Worm (Caenorhabditis elegans) whole organism, L4 larva: Measurements from ENCODE around the gene F09E10.5.

Experiments used
- D1046.2 ChIP-seq: fragments of 200-800 bp; sonication (Bioruptor generic); IDR thresholded peaks from 2 replicates; pipeline ENCODE4 v1.3.6; 2022; ENCODE audit warnings: missing genetic modification characterization, missing compliant biosample characterization
- F37D6.2 ChIP-seq: sonication (generic microtip); optimal IDR thresholded peaks from 2 replicates; lab custom pipeline; 2016; ENCODE audit warnings: mild to moderate bottlenecking, missing genetic modification characterization, missing compliant biosample characterization
- F44E2.7 ChIP-seq: fragments of 200-800 bp; sonication (Bioruptor generic); IDR thresholded peaks from 2 replicates; pipeline ENCODE4 v2.1.2; 2022; ENCODE audit warnings: missing genetic modification characterization, missing compliant biosample characterization
- F49E8.2 ChIP-seq: sonication (generic microtip); optimal IDR thresholded peaks from 2 replicates; lab custom pipeline; 2016; ENCODE audit warnings: missing compliant biosample characterization, mild to moderate bottlenecking, missing genetic modification characterization, borderline replicate concordance
- R02D3.7 ChIP-seq: fragments of 150-350 bp; sonication (generic microtip); optimal IDR thresholded peaks from 3 replicates; lab custom pipeline; 2014; ENCODE audit warnings: missing biosample characterization, missing genetic modification characterization
- Y105C5A.15 ChIP-seq: fragments of 200-800 bp; sonication (Bioruptor generic); IDR thresholded peaks from 2 replicates; pipeline ENCODE4 v1.3.6; 2022; ENCODE audit warnings: missing genetic modification characterization, missing compliant biosample characterization
- Y48G9A.11 ChIP-seq: fragments of 200-800 bp; sonication (Bioruptor generic); IDR thresholded peaks from 2 replicates; pipeline ENCODE4 v1.3.6; 2022; ENCODE audit warnings: missing genetic modification reagents, missing genetic modification characterization, missing compliant biosample characterization
- Y5F2A.4 ChIP-seq: fragments of 200-800 bp; sonication (Bioruptor generic); optimal IDR thresholded peaks from 2 replicates; lab custom pipeline; 2018; ENCODE audit warnings: mild to moderate bottlenecking, missing genetic modification characterization, missing compliant biosample characterization
- Y75B8A.6 ChIP-seq: fragments of 200-800 bp; sonication (Bioruptor generic); IDR thresholded peaks from 2 replicates; pipeline ENCODE4 v1.3.6; 2022; ENCODE audit warnings: missing genetic modification reagents, missing genetic modification characterization, missing compliant biosample characterization
- aha-1 ChIP-seq: fragments of 150-350 bp; peaks from one replicate; lab custom pipeline; 2014; ENCODE audit warnings: missing biosample characterization, missing genetic modification characterization
- ama-1 ChIP-seq: fragments of 150-350 bp; optimal IDR thresholded peaks from 2 replicates; lab custom pipeline; 2014; ENCODE audit warnings: inconsistent platforms, mixed read lengths
- arid-1 ChIP-seq: fragments of 200-800 bp; sonication (Bioruptor generic); conservative IDR thresholded peaks from 2 replicates; pipeline ENCODE4 v1.3.6; 2022; ENCODE audit warnings: missing genetic modification reagents, missing genetic modification characterization, missing compliant biosample characterization
- attf-4 ChIP-seq: sonication (generic microtip); optimal IDR thresholded peaks from 3 replicates; lab custom pipeline; 2017; ENCODE audit warnings: missing biosample characterization, missing genetic modification characterization
- ceh-44 ChIP-seq: fragments of 200-800 bp; sonication (Bioruptor generic); IDR thresholded peaks from 2 replicates; pipeline ENCODE4 v1.3.6; 2022; ENCODE audit warnings: missing genetic modification reagents, missing genetic modification characterization, missing compliant biosample characterization
- ceh-82 ChIP-seq: sonication (generic microtip); optimal IDR thresholded peaks from 2 replicates; lab custom pipeline; 2017; ENCODE audit warnings: missing biosample characterization, missing genetic modification characterization
- daf-16 ChIP-seq, 3 experiments: sonication (generic microtip); optimal IDR thresholded peaks; 2 replicates each; lab custom pipeline; 2016 to 2017; ENCODE audit warnings: missing genetic modification characterization in 3 of 3, missing genetic modification reagents in 3 of 3, mild to moderate bottlenecking in 2 of 3, missing compliant biosample characterization in 2 of 3, missing biosample characterization in 1 of 3, moderate library complexity in 1 of 3
- daf-8 ChIP-seq: fragments of 200-800 bp; sonication (Bioruptor generic); IDR thresholded peaks from 2 replicates; pipeline ENCODE4 v1.3.6; 2022; ENCODE audit warnings: missing genetic modification characterization, missing compliant biosample characterization
- dpl-1 ChIP-seq: fragments of 150-350 bp; optimal IDR thresholded peaks from 2 replicates; lab custom pipeline; 2014; ENCODE audit warnings: missing biosample characterization, missing genetic modification reagents, missing genetic modification characterization
- duxl-1 ChIP-seq: sonication (generic microtip); optimal IDR thresholded peaks from 2 replicates; lab custom pipeline; 2016; ENCODE audit warnings: mild to moderate bottlenecking, missing genetic modification characterization, moderate library complexity, missing compliant biosample characterization; ENCODE audit not compliant: poor library complexity
- dve-1 ChIP-seq: sonication (generic microtip); optimal IDR thresholded peaks from 2 replicates; lab custom pipeline; 2017; ENCODE audit warnings: antibody characterized with exemption, mild to moderate bottlenecking, missing genetic modification characterization, missing compliant biosample characterization; ENCODE audit not compliant: insufficient read depth
- egl-27 ChIP-seq: sonication (generic microtip); optimal IDR thresholded peaks from 3 replicates; lab custom pipeline; 2017; ENCODE audit warnings: missing biosample characterization, missing genetic modification reagents, missing genetic modification characterization
- fkh-10 ChIP-seq: fragments of 150-350 bp; optimal IDR thresholded peaks from 2 replicates; lab custom pipeline; 2014; ENCODE audit warnings: missing biosample characterization, missing genetic modification reagents, missing genetic modification characterization
- hif-1 ChIP-seq, 2 experiments: sonication (generic microtip); optimal IDR thresholded peaks; 2 replicates each; lab custom pipeline; 2016 to 2017; ENCODE audit warnings: missing compliant biosample characterization in 2 of 2, missing genetic modification characterization in 2 of 2, missing genetic modification reagents in 2 of 2, missing genotype in 2 of 2, mild to moderate bottlenecking in 1 of 2
- hmg-1.1 ChIP-seq: fragments of 200-800 bp; sonication (Bioruptor generic); IDR thresholded peaks from 2 replicates; pipeline ENCODE4 v1.3.6; 2022; ENCODE audit warnings: missing genetic modification reagents, missing genetic modification characterization, missing compliant biosample characterization
- jun-1 ChIP-seq: fragments of 150-350 bp; optimal IDR thresholded peaks from 2 replicates; lab custom pipeline; 2014; ENCODE audit warnings: missing biosample characterization, missing genetic modification reagents, missing genetic modification characterization
- lim-7 ChIP-seq: fragments of 200-800 bp; sonication (Bioruptor generic); IDR thresholded peaks from 2 replicates; pipeline ENCODE4 v1.3.6; 2022; ENCODE audit warnings: missing genetic modification characterization, missing compliant biosample characterization
- lin-15B ChIP-seq: fragments of 150-350 bp; sonication (generic microtip); optimal IDR thresholded peaks from 3 replicates; lab custom pipeline; 2014; ENCODE audit warnings: missing biosample characterization, missing genetic modification characterization
- madf-9 ChIP-seq: fragments of 200-800 bp; sonication (Bioruptor generic); conservative IDR thresholded peaks from 2 replicates; pipeline ENCODE4 v1.3.6; 2022; ENCODE audit warnings: missing genetic modification reagents, missing genetic modification characterization, missing compliant biosample characterization
- mep-1 ChIP-seq: fragments of 150-350 bp; sonication (generic microtip); optimal IDR thresholded peaks from 3 replicates; lab custom pipeline; 2014; ENCODE audit warnings: missing biosample characterization, missing genetic modification characterization
- nhr-10 ChIP-seq: fragments of 150-350 bp; optimal IDR thresholded peaks from 2 replicates; lab custom pipeline; 2014; ENCODE audit warnings: missing biosample characterization, missing genetic modification characterization
- nhr-11 ChIP-seq: fragments of 150-350 bp; optimal IDR thresholded peaks from 2 replicates; lab custom pipeline; 2014; ENCODE audit warnings: missing biosample characterization, missing genetic modification characterization
- nhr-111 ChIP-seq: fragments of 200-800 bp; sonication (Bioruptor generic); optimal IDR thresholded peaks from 2 replicates; lab custom pipeline; 2018; ENCODE audit warnings: mild to moderate bottlenecking, missing genetic modification characterization, missing compliant biosample characterization
- nhr-237 ChIP-seq: sonication (generic microtip); optimal IDR thresholded peaks from 2 replicates; lab custom pipeline; 2017; ENCODE audit warnings: missing biosample characterization, missing genetic modification characterization
- nhr-48 ChIP-seq: sonication (generic microtip); optimal IDR thresholded peaks from 2 replicates; lab custom pipeline; 2016; ENCODE audit warnings: mild to moderate bottlenecking, missing genetic modification characterization, missing compliant biosample characterization
- nhr-6 ChIP-seq: fragments of 150-350 bp; optimal IDR thresholded peaks from 2 replicates; lab custom pipeline; 2014; ENCODE audit warnings: missing biosample characterization, missing genetic modification characterization
- pha-4 ChIP-seq, 2 experiments: fragments of 150-350 bp in 1 of 2; fragments of 200-800 bp in 1 of 2; sonication (Bioruptor generic) in 1 of 2; IDR thresholded peaks in 1 of 2; optimal IDR thresholded peaks in 1 of 2; 2 replicates each; pipeline versions ENCODE4 v1.3.6 to Lab custom; 2014 to 2022; ENCODE audit warnings: missing genetic modification characterization in 2 of 2, missing genetic modification reagents in 2 of 2, missing biosample characterization in 1 of 2, missing compliant biosample characterization in 1 of 2
- php-3 ChIP-seq: fragments of 200-800 bp; sonication (Bioruptor generic); IDR thresholded peaks from 2 replicates; pipeline ENCODE4 v1.3.6; 2022; ENCODE audit warnings: missing genetic modification reagents, missing genetic modification characterization, missing compliant biosample characterization
- pqm-1 ChIP-seq: sonication (generic microtip); optimal IDR thresholded peaks from 2 replicates; lab custom pipeline; 2017; ENCODE audit warnings: missing biosample characterization, missing genetic modification characterization
- sdz-12 ChIP-seq: fragments of 200-800 bp; sonication (Bioruptor generic); optimal IDR thresholded peaks from 2 replicates; lab custom pipeline; 2018; ENCODE audit warnings: mild to moderate bottlenecking, missing genetic modification characterization, missing compliant biosample characterization
- set-16 ChIP-seq: fragments of 200-800 bp; sonication (Bioruptor generic); IDR thresholded peaks from 2 replicates; pipeline ENCODE4 v1.3.6; 2022; ENCODE audit warnings: missing genetic modification reagents, missing genetic modification characterization, missing compliant biosample characterization
- spr-1 ChIP-seq: sonication (generic microtip); optimal IDR thresholded peaks from 2 replicates; lab custom pipeline; 2016; ENCODE audit warnings: mild to moderate bottlenecking, missing genetic modification characterization, missing compliant biosample characterization
- spr-3 ChIP-seq: fragments of 200-800 bp; sonication (Bioruptor generic); optimal IDR thresholded peaks from 2 replicates; lab custom pipeline; 2018; ENCODE audit warnings: mild to moderate bottlenecking, missing genetic modification characterization, missing compliant biosample characterization
- tag-97 ChIP-seq: fragments of 200-800 bp; sonication (Bioruptor generic); IDR thresholded peaks from 2 replicates; pipeline ENCODE4 v1.3.6; 2022; ENCODE audit warnings: missing genetic modification characterization, missing compliant biosample characterization
- tra-1 ChIP-seq: fragments of 200-800 bp; sonication (Bioruptor generic); IDR thresholded peaks from 2 replicates; pipeline ENCODE4 v1.3.6; 2022; ENCODE audit warnings: missing genetic modification reagents, missing genetic modification characterization, missing compliant biosample characterization
- unc-62 ChIP-seq, 3 experiments: fragments of 150-350 bp in 1 of 3; sonication (generic microtip); optimal IDR thresholded peaks in 2 of 3; peaks in 1 of 3; 1 replicate in 1 of 3; 2 replicates in 2 of 3; lab custom pipeline; 2014 to 2017; ENCODE audit warnings: missing biosample characterization in 3 of 3, missing genetic modification characterization in 3 of 3, missing genetic modification reagents in 3 of 3, missing genotype in 1 of 3
- vab-7 ChIP-seq: fragments of 200-800 bp; sonication (Bioruptor generic); IDR thresholded peaks from 2 replicates; pipeline ENCODE4 v1.3.6; 2022; ENCODE audit warnings: missing genetic modification reagents, missing genetic modification characterization, missing compliant biosample characterization
- ztf-11 ChIP-seq: fragments of 150-350 bp; optimal IDR thresholded peaks from 2 replicates; lab custom pipeline; 2014; ENCODE audit warnings: missing biosample characterization, missing genetic modification characterization

F09E10.5 gene

DNA sequence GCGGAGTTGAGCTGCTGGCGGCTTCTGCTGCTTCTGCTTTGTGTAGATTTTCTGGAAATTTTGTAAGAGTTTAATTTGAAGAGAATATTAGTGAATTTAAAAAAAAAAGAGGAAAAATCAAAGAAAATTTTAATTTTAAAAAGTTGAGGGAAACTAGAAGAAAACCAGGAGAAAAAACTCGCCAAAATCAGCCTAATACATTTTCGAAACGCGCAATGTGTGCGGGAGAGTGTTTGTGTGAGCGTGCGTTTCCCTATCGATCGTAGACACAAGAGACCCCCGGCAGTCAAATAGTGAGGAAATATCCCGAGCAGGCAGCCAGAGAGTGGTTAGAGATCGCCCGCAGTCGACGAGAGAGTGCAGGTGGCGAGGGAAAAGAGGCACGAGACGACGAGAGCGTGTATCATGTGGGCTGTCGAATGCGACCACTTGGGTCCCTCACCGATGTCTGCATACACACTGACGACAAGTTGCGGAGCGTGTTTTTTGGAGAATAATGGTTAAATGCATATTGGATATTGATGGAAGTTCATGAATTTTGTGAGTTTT lies 47.5 kb downstream of the F09E10.5 start, which contains the start of gene zfp-3 (continued):
- TF ChIP-seq hmg-1.1, result peak; percentile 96
- peak; percentile 95 for TF ChIP-seq fkh-10 (GFP tag; lab: Kevin White, UChicago)
- TF ChIP-seq set-16 (GFP tag; lab: Robert Waterston, UW), result peak; percentile 91
- no peak for TF ChIP-seq tag-97
- TF ChIP-seq Y48G9A.11 (GFP tag; lab: Robert Waterston, UW), result no peak
- peak; percentile 7 for TF ChIP-seq ama-1 (lab: Kevin White, UChicago)
- no peak for TF ChIP-seq pqm-1 (tag; lab: Kevin White, UChicago)
- TF ChIP-seq sdz-12 (GFP tag; lab: Kevin White, UChicago), result no peak
- no peak for TF ChIP-seq F49E8.2 (tag; lab: Kevin White, UChicago)
- no peak for TF ChIP-seq ceh-82 (tag; lab: Kevin White, UChicago)
- TF ChIP-seq jun-1 (tag; lab: Kevin White, UChicago), result peak; percentile 89
- no peak for TF ChIP-seq R02D3.7 (tag; lab: Kevin White, UChicago)
- TF ChIP-seq nhr-237, result no peak
- peak; percentile 6 for TF ChIP-seq spr-3 (GFP tag; lab: Kevin White, UChicago)
- TF ChIP-seq ztf-11 (tag; lab: Kevin White, UChicago), result no peak

DNA sequence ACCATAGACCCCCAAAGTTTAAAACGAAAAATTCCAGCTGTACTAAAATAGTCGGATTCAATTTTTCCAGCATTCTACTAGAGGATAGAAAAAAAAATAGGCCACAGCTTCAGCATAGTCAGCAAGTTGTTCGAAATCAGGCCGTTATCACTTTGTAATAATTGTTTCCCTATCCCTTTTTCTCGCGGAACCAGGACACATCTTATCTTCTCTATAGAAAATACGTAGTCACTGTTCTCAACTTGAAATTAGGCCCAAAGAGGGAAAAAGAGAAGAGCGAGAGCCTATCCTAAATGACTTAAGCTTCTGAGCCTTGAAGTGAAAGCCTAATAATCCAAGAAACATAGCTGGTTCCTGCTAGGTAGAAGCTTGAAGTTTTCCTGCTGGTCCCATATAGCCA lies 48.5 kb downstream of the F09E10.5 start:
- TF ChIP-seq madf-9 (GFP tag; lab: Robert Waterston, UW), result no peak
- TF ChIP-seq vab-7, result no peak
- TF ChIP-seq daf-8, result no peak
- no peak for TF ChIP-seq attf-4 (tag; lab: Kevin White, UChicago)
- no peak for TF ChIP-seq tra-1 (GFP tag; lab: Robert Waterston, UW)
- 0 out of 2 replicates have a peak, but pooled peaks have one; percentile 22 for TF ChIP-seq arid-1 (GFP tag; lab: Robert Waterston, UW)
- TF ChIP-seq php-3, result 0 out of 2 replicates have a peak, but pooled peaks have one; percentile 9
- TF ChIP-seq aha-1 (tag; lab: Kevin White, UChicago), result peak; percentile 45
- no peak for TF ChIP-seq spr-3 (GFP tag; lab: Kevin White, UChicago)
- TF ChIP-seq mep-1, result peak; percentile 62
- TF ChIP-seq Y75B8A.6 (GFP tag; lab: Robert Waterston, UW), result 0 out of 2 replicates have a peak, but pooled peaks have one; percentile 31
- no peak for TF ChIP-seq nhr-6 (tag; lab: Kevin White, UChicago)
- no peak for TF ChIP-seq hif-1 (tag; optimal IDR thresholded peaks at IDR 0.05; lab: Kevin White, UChicago)
- TF ChIP-seq duxl-1, result peak; percentile 64
- TF ChIP-seq Y48G9A.11 (GFP tag; lab: Robert Waterston, UW), result no peak
- TF ChIP-seq F44E2.7, result no peak
- 0 out of 2 replicates have a peak, but pooled peaks have one; percentile 66 for TF ChIP-seq D1046.2 (GFP tag; lab: Robert Waterston, UW)
- no peak for TF ChIP-seq F37D6.2 (tag; lab: Kevin White, UChicago)
- TF ChIP-seq daf-16 (GFP tag; optimal IDR thresholded peaks at IDR 0.05; lab: Kevin White, UChicago), result no peak
- peak; percentile 3 for TF ChIP-seq daf-16 (tag; optimal IDR thresholded peaks at IDR 0.05; lab: Kevin White, UChicago)
- TF ChIP-seq jun-1 (tag; lab: Kevin White, UChicago), result peak; percentile 36
- no peak for TF ChIP-seq pha-4 (GFP tag; IDR thresholded peaks at IDR 0.05; lab: Robert Waterston, UW)
- no peak for TF ChIP-seq pha-4 (tag; optimal IDR thresholded peaks at IDR 0.05; lab: Kevin White, UChicago)
- peak; percentile 10 for TF ChIP-seq nhr-48 (tag; lab: Kevin White, UChicago)
- no peak for TF ChIP-seq lin-15B
- no peak for TF ChIP-seq Y5F2A.4
- TF ChIP-seq nhr-11 (tag; lab: Kevin White, UChicago), result no peak
- no peak for TF ChIP-seq lim-7 (GFP tag; lab: Robert Waterston, UW)
- no peak for TF ChIP-seq egl-27 (tag; lab: Kevin White, UChicago)
- TF ChIP-seq nhr-111, result no peak
- no peak for TF ChIP-seq dpl-1
- TF ChIP-seq dve-1, result peak; percentile 33
- TF ChIP-seq unc-62 (GFP tag; optimal IDR thresholded peaks at IDR 0.05 in 1 of 2; lab: Kevin White, UChicago), result no peak
- no peak for TF ChIP-seq unc-62 (tag; optimal IDR thresholded peaks at IDR 0.05; lab: Kevin White, UChicago)
- no peak for TF ChIP-seq nhr-10 (tag; lab: Kevin White, UChicago)
- no peak for TF ChIP-seq F49E8.2 (tag; lab: Kevin White, UChicago)
- TF ChIP-seq ama-1 (lab: Kevin White, UChicago), result peak; percentile 80
- no peak for TF ChIP-seq ceh-44 (GFP tag; lab: Robert Waterston, UW)
- TF ChIP-seq hmg-1.1, result no peak
- TF ChIP-seq spr-1 (tag; lab: Kevin White, UChicago), result peak; percentile 0
- no peak for TF ChIP-seq Y105C5A.15 (GFP tag; lab: Robert Waterston, UW)
- TF ChIP-seq fkh-10 (GFP tag; lab: Kevin White, UChicago), result no peak
